Worm (Caenorhabditis elegans) whole organism, midembryonic: ENCODE measurements around the gene metl-1.

Source experiments
- cog-1 ChIP-seq: sonication (generic microtip); optimal IDR thresholded peaks from 2 replicates; lab custom pipeline; 2016; ENCODE audit warnings: missing genetic modification characterization, missing compliant biosample characterization
- flt-1 ChIP-seq: fragments of 200-800 bp; sonication (Bioruptor generic); IDR thresholded peaks from 2 replicates; pipeline ENCODE4 v1.3.6; 2022; ENCODE audit warnings: missing genetic modification characterization, missing compliant biosample characterization
- ztf-29 ChIP-seq: fragments of 200-800 bp; sonication (Bioruptor generic); IDR thresholded peaks from 2 replicates; pipeline ENCODE4 v1.3.6; 2022; ENCODE audit warnings: missing genetic modification reagents, missing genetic modification characterization, missing compliant biosample characterization

ce11 chrII:11444973-11445372, 28.4 kb downstream of the metl-1 start, which contains the start of gene W02B12.13:
- TF ChIP-seq cog-1 (tag; lab: Kevin White, UChicago) = no peak
- TF ChIP-seq ztf-29 (GFP tag; lab: Robert Waterston, UW) = no peak
- TF ChIP-seq flt-1 (GFP tag; lab: Robert Waterston, UW) = no peak
